Worm (Caenorhabditis elegans) whole organism, young adult: ENCODE results near the gene fbn-1.
A peak's percentile ranks its signal among the peaks of the same experiment; 100 is the strongest.

Experiments
- B0019.2 ChIP-seq: fragments of 200-800 bp; sonication (Bioruptor generic); conservative IDR thresholded peaks from 2 replicates; pipeline ENCODE4 v1.3.6; 2022; ENCODE audit warnings: missing genetic modification reagents, missing genetic modification characterization, missing compliant biosample characterization
- C06A6.2 ChIP-seq: fragments of 200-800 bp; sonication (Bioruptor generic); conservative IDR thresholded peaks from 2 replicates; pipeline ENCODE4 v1.3.6; 2022; ENCODE audit warnings: missing genetic modification characterization, missing compliant biosample characterization
- F49E8.2 ChIP-seq: sonication (generic microtip); optimal IDR thresholded peaks from 3 replicates; lab custom pipeline; 2017; ENCODE audit warnings: missing genetic modification characterization, mild to moderate bottlenecking, missing compliant biosample characterization, antibody characterized with exemption, moderate library complexity; ENCODE audit not compliant: insufficient read depth
- T07F8.4 ChIP-seq: sonication (generic microtip); optimal IDR thresholded peaks from 2 replicates; lab custom pipeline; 2016; ENCODE audit warnings: mild to moderate bottlenecking, missing genetic modification characterization, moderate library complexity, missing compliant biosample characterization
- Y79H2A.3 ChIP-seq: fragments of 200-800 bp; sonication (Bioruptor generic); conservative IDR thresholded peaks from 2 replicates; pipeline ENCODE4 v1.3.6; 2022; ENCODE audit warnings: missing genetic modification reagents, missing genetic modification characterization, missing compliant biosample characterization
- attf-3 ChIP-seq: fragments of 200-800 bp; sonication (Bioruptor generic); conservative IDR thresholded peaks from 2 replicates; pipeline ENCODE4 v1.3.6; 2022; ENCODE audit warnings: missing genetic modification reagents, missing genetic modification characterization, missing compliant biosample characterization
- attf-5 ChIP-seq: fragments of 200-800 bp; sonication (Bioruptor generic); optimal IDR thresholded peaks from 2 replicates; lab custom pipeline; 2018; ENCODE audit warnings: mild to moderate bottlenecking, missing genetic modification characterization, missing compliant biosample characterization
- attf-6 ChIP-seq: fragments of 200-800 bp; sonication (Bioruptor generic); IDR thresholded peaks from 2 replicates; pipeline ENCODE4 v1.3.6; 2022; ENCODE audit warnings: missing genetic modification reagents, missing genetic modification characterization, missing compliant biosample characterization
- ceh-100 ChIP-seq: fragments of 200-800 bp; sonication (Bioruptor generic); IDR thresholded peaks from 2 replicates; pipeline ENCODE4 v1.3.6; 2022; ENCODE audit warnings: missing genetic modification reagents, missing genetic modification characterization, missing compliant biosample characterization
- ceh-27 ChIP-seq: fragments of 200-800 bp; sonication (Bioruptor generic); optimal IDR thresholded peaks from 2 replicates; lab custom pipeline; 2018; ENCODE audit warnings: mild to moderate bottlenecking, missing genetic modification characterization, moderate library complexity, missing compliant biosample characterization
- ceh-58 ChIP-seq: fragments of 200-800 bp; sonication (Bioruptor generic); IDR thresholded peaks from 2 replicates; pipeline ENCODE4 v1.3.6; 2022; ENCODE audit warnings: missing genetic modification characterization, missing compliant biosample characterization
- ceh-91 ChIP-seq: fragments of 200-800 bp; sonication (Bioruptor generic); IDR thresholded peaks from 2 replicates; pipeline ENCODE4 v1.3.6; 2022; ENCODE audit warnings: missing genetic modification reagents, missing genetic modification characterization, missing compliant biosample characterization
- chd-7 ChIP-seq: sonication (generic microtip); optimal IDR thresholded peaks from 2 replicates; lab custom pipeline; 2016; ENCODE audit warnings: mild to moderate bottlenecking, missing genetic modification characterization, moderate library complexity, missing compliant biosample characterization
- egl-18 ChIP-seq: fragments of 200-800 bp; sonication (Bioruptor generic); IDR thresholded peaks from 2 replicates; pipeline ENCODE4 v1.3.6; 2022; ENCODE audit warnings: missing genetic modification reagents, missing genetic modification characterization, missing compliant biosample characterization
- ekl-4 ChIP-seq: fragments of 200-800 bp; sonication (Bioruptor generic); IDR thresholded peaks from 2 replicates; pipeline ENCODE4 v1.3.6; 2022; ENCODE audit warnings: missing genetic modification reagents, missing genetic modification characterization, missing compliant biosample characterization
- ets-4 ChIP-seq: fragments of 200-800 bp; sonication (Bioruptor generic); optimal IDR thresholded peaks from 2 replicates; lab custom pipeline; 2018; ENCODE audit warnings: mild to moderate bottlenecking, missing genetic modification characterization, missing compliant biosample characterization
- gei-17 ChIP-seq: fragments of 200-800 bp; sonication (Bioruptor generic); optimal IDR thresholded peaks from 2 replicates; lab custom pipeline; 2018; ENCODE audit warnings: mild to moderate bottlenecking, missing genetic modification characterization, missing compliant biosample characterization
- him-1 ChIP-seq: sonication (generic microtip); optimal IDR thresholded peaks from 2 replicates; lab custom pipeline; 2016; ENCODE audit warnings: missing genotype, missing genetic modification reagents, missing genetic modification characterization, missing compliant biosample characterization
- let-607 ChIP-seq, 2 experiments: fragments of 200-800 bp in 1 of 2; sonication (Bioruptor generic) in 1 of 2; sonication (generic microtip) in 1 of 2; optimal IDR thresholded peaks; 2 replicates each; lab custom pipeline; 2016 to 2018; ENCODE audit warnings: mild to moderate bottlenecking in 2 of 2, missing compliant biosample characterization in 2 of 2, missing genetic modification characterization in 2 of 2, moderate library complexity in 2 of 2, missing genotype in 1 of 2
- lin-26 ChIP-seq: fragments of 200-800 bp; sonication (Bioruptor generic); IDR thresholded peaks from 2 replicates; pipeline ENCODE4 v1.3.6; 2022; ENCODE audit warnings: missing genetic modification reagents, missing genetic modification characterization, missing compliant biosample characterization
- lin-35 ChIP-seq, 3 experiments: fragments of 150-350 bp in 2 of 3; sonication (generic microtip) in 1 of 3; optimal IDR thresholded peaks; 2 replicates each; lab custom pipeline; 2014 to 2018; ENCODE audit warnings: missing biosample characterization in 3 of 3, missing genetic modification characterization in 3 of 3, missing genetic modification reagents in 3 of 3
- lin-40 ChIP-seq: sonication (generic microtip); optimal IDR thresholded peaks from 2 replicates; lab custom pipeline; 2016; ENCODE audit warnings: missing genetic modification characterization, mild to moderate bottlenecking, missing compliant biosample characterization, missing genotype, missing genetic modification reagents
- lin-54 ChIP-seq: fragments of 200-800 bp; sonication (Bioruptor generic); optimal IDR thresholded peaks from 2 replicates; lab custom pipeline; 2018; ENCODE audit warnings: mild to moderate bottlenecking, missing genetic modification characterization, missing compliant biosample characterization
- lir-1 ChIP-seq: fragments of 200-800 bp; sonication (Bioruptor generic); conservative IDR thresholded peaks from 2 replicates; pipeline ENCODE4 v1.3.6; 2022; ENCODE audit warnings: missing genetic modification reagents, missing genetic modification characterization, missing compliant biosample characterization
- lsl-1 ChIP-seq: fragments of 200-800 bp; sonication (Bioruptor generic); optimal IDR thresholded peaks from 2 replicates; lab custom pipeline; 2018; ENCODE audit warnings: mild to moderate bottlenecking, missing genetic modification characterization, moderate library complexity, missing compliant biosample characterization
- lsy-27 ChIP-seq: sonication (generic microtip); optimal IDR thresholded peaks from 2 replicates; lab custom pipeline; 2017; ENCODE audit warnings: missing genetic modification characterization, mild to moderate bottlenecking, missing compliant biosample characterization, antibody characterized with exemption, missing genotype, borderline replicate concordance; ENCODE audit not compliant: insufficient read depth
- madf-10 ChIP-seq: sonication (generic microtip); optimal IDR thresholded peaks from 2 replicates; lab custom pipeline; 2016; ENCODE audit warnings: mild to moderate bottlenecking, missing genetic modification characterization, missing compliant biosample characterization
- nhr-120 ChIP-seq: fragments of 200-800 bp; sonication (Bioruptor generic); IDR thresholded peaks from 2 replicates; pipeline ENCODE4 v1.3.6; 2022; ENCODE audit warnings: missing genetic modification characterization, missing compliant biosample characterization
- nhr-80 ChIP-seq: sonication (generic microtip); optimal IDR thresholded peaks from 2 replicates; lab custom pipeline; 2016; ENCODE audit warnings: missing genetic modification characterization, missing compliant biosample characterization
- snpc-1.1 ChIP-seq: sonication (generic microtip); optimal IDR thresholded peaks from 2 replicates; lab custom pipeline; 2017; ENCODE audit warnings: missing genetic modification characterization, mild to moderate bottlenecking, missing compliant biosample characterization, antibody characterized with exemption, moderate library complexity, missing genotype, missing genetic modification reagents; ENCODE audit not compliant: insufficient read depth
- snpc-3.4 ChIP-seq: sonication (generic microtip); optimal IDR thresholded peaks from 2 replicates; lab custom pipeline; 2017; ENCODE audit warnings: missing genetic modification characterization, mild to moderate bottlenecking, missing compliant biosample characterization, antibody characterized with exemption, moderate library complexity, missing genotype, missing genetic modification reagents
- tbx-9 ChIP-seq: sonication (generic microtip); optimal IDR thresholded peaks from 2 replicates; lab custom pipeline; 2016; ENCODE audit warnings: borderline replicate concordance, missing genetic modification characterization, inconsistent platforms, missing compliant biosample characterization
- zfh-2 ChIP-seq: fragments of 200-800 bp; sonication (Bioruptor generic); conservative IDR thresholded peaks from 2 replicates; pipeline ENCODE4 v1.3.6; 2022; ENCODE audit warnings: missing genetic modification reagents, missing genetic modification characterization, missing compliant biosample characterization
- ztf-22 ChIP-seq: fragments of 200-800 bp; sonication (Bioruptor generic); optimal IDR thresholded peaks from 2 replicates; lab custom pipeline; 2018; ENCODE audit warnings: mild to moderate bottlenecking, missing genetic modification characterization, moderate library complexity, missing compliant biosample characterization

The fbn-1 gene

DNA sequence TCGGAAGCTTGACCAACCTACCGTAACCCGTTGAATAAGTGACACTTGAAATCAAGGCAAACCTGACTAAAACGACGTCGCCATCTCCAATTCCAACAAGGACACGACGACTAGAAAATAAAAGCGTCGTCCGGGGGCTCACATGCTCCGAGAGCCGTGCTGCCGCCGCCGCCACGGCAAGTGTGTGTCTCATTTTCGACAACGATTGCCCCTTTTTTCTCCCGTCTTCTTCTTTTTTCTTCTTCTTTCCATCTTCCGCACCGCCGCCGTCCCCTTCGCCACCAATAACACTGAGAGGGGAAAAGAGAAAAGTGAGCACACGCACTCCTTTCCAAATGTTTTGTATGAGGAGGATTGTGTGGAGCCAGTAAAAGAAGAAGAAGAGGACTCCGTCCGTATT, 36.0 kb downstream of the fbn-1 start:
- TF ChIP-seq attf-3 (GFP tag; lab: Robert Waterston, UW) = no peak
- no peak for TF ChIP-seq lin-35 (GFP tag; optimal IDR thresholded peaks at IDR 0.05; lab: Kevin White, UChicago)
- peak; percentile 86 for TF ChIP-seq zfh-2 (GFP tag; lab: Robert Waterston, UW)
- peak; percentile 23 for TF ChIP-seq ceh-27 (GFP tag; lab: Kevin White, UChicago)
- no peak for TF ChIP-seq egl-18 (GFP tag; lab: Robert Waterston, UW)
- TF ChIP-seq lin-54 (GFP tag; lab: Kevin White, UChicago) = no peak

DNA sequence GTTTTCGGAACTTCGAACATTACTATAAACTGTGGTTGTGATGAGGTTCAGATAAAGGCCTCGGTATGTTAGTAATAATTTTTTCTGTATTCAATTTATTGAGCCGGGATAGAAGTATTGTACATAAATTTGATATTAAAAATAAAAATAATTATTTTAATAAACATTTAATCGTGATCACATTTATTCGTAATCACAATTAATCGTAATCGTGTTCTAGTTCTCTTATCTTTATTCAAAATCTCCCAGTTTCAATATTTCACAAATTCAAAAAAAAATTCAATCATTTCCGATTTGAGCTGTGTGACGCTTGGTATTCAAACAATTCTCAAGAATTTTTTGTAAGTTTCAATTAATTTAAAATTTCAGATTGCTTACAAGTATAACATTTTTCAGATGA, 36.8 kb downstream of the fbn-1 start, which contains the start of gene lido-18:
Gene lido-18 (plus strand): TSS at position 301 of the 400 bp plus-strand sequence.
- TF ChIP-seq Y79H2A.3 (GFP tag; lab: Robert Waterston, UW) = no peak
- TF ChIP-seq B0019.2 (GFP tag; lab: Robert Waterston, UW) = no peak
- TF ChIP-seq attf-6 = no peak
- TF ChIP-seq lsl-1 (GFP tag; lab: Kevin White, UChicago) = no peak
- TF ChIP-seq chd-7 (tag; lab: Kevin White, UChicago) = no peak
- TF ChIP-seq lsy-27 = no peak
- no peak for TF ChIP-seq nhr-120 (GFP tag; lab: Robert Waterston, UW)
- no peak for TF ChIP-seq him-1 (tag; lab: Kevin White, UChicago)
- TF ChIP-seq gei-17 (GFP tag; lab: Kevin White, UChicago) = no peak
- TF ChIP-seq lin-26 = no peak
- TF ChIP-seq lir-1 (GFP tag; lab: Robert Waterston, UW) = no peak
- TF ChIP-seq ztf-22 = no peak
- no peak for TF ChIP-seq T07F8.4 (tag; lab: Kevin White, UChicago)

DNA sequence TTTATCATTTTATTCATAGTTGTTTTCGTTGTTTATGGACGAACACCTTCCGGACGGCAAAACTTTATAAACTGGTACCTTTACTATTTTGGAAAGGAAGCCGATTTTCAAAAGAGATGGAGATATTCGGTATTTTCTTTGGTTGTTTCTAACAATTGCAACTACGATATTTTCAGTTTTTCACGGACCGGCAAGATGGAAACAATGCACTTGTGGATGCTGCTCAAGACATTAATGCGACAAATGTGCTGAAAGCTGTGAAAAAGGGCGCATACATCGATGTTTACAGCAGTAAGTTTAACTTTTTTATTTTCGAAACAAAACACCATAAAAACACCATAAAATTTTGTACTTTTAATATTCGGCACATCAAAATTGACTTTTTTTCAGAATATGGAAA, 40.7 kb downstream of the fbn-1 start:
- TF ChIP-seq attf-5 (GFP tag; lab: Kevin White, UChicago) (no peak), nhr-80 (tag; lab: Kevin White, UChicago) (no peak), ceh-58 (no peak), let-607 (tag; optimal IDR thresholded peaks at IDR 0.05; lab: Kevin White, UChicago) (no peak), ceh-100 (no peak), madf-10 (tag; lab: Kevin White, UChicago) (no peak), lin-35 (GFP tag; optimal IDR thresholded peaks at IDR 0.05; lab: Kevin White, UChicago) (no peak), tbx-9 (tag; lab: Kevin White, UChicago) (no peak), lin-54 (GFP tag; lab: Kevin White, UChicago) (no peak), F49E8.2 (tag; lab: Kevin White, UChicago) (no peak), egl-18 (GFP tag; lab: Robert Waterston, UW) (no peak), ceh-91 (GFP tag; lab: Robert Waterston, UW) (no peak), C06A6.2 (GFP tag; lab: Robert Waterston, UW) (no peak), ekl-4 (no peak), ets-4 (GFP tag; lab: Kevin White, UChicago) (no peak), lin-40 (tag; lab: Kevin White, UChicago) (no peak), snpc-3.4 (no peak), snpc-1.1 (no peak), attf-3 (GFP tag; lab: Robert Waterston, UW) (no peak)
